Fruit fly (Drosophila melanogaster) whole organism, wandering third instar larva: ENCODE results near the gene CCAP-R.

Experiments used
- Abd-B ChIP-seq: fragments of >200 bp; optimal IDR thresholded peaks from 2 replicates; lab custom pipeline; 2017; ENCODE audit warnings: missing biosample characterization, missing genetic modification characterization
- CG32264 ChIP-seq: fragments of 200-800 bp; sonication (Bioruptor generic); optimal IDR thresholded peaks from 2 replicates; lab custom pipeline; 2016; ENCODE audit warnings: missing biosample characterization, missing genetic modification characterization
- CG9705 ChIP-seq: fragments of 200-800 bp; sonication (Bioruptor generic); optimal IDR thresholded peaks from 2 replicates; lab custom pipeline; 2018; ENCODE audit warnings: missing biosample characterization, mild to moderate bottlenecking, missing genetic modification characterization
- Dfd ChIP-seq: fragments of >200 bp; optimal IDR thresholded peaks from 2 replicates; lab custom pipeline; 2017; ENCODE audit warnings: missing biosample characterization, missing genetic modification characterization
- Dif ChIP-seq: fragments of 200-275, 200-300 bp; sonication (Bioruptor generic); optimal IDR thresholded peaks from 2 replicates; lab custom pipeline; 2018; ENCODE audit warnings: missing biosample characterization, missing genetic modification characterization; ENCODE audit not compliant: partially characterized antibody
- HLH106 ChIP-seq: fragments of 200-800 bp; optimal IDR thresholded peaks from 3 replicates; lab custom pipeline; 2019; ENCODE audit warnings: missing biosample characterization, mild to moderate bottlenecking, missing genetic modification characterization, moderate library complexity
- Hnf4 ChIP-seq: fragments of 200-800 bp; sonication (Bioruptor generic); optimal IDR thresholded peaks from 2 replicates; lab custom pipeline; 2016; ENCODE audit warnings: missing biosample characterization, mild to moderate bottlenecking, missing genetic modification characterization
- Hr78 ChIP-seq: fragments of >200 bp; optimal IDR thresholded peaks from 2 replicates; lab custom pipeline; 2017; ENCODE audit warnings: missing biosample characterization, missing genetic modification characterization
- Hr83 ChIP-seq: fragments of 200-300 bp; sonication (Bioruptor generic); optimal IDR thresholded peaks from 2 replicates; lab custom pipeline; 2016; ENCODE audit warnings: missing biosample characterization, mild to moderate bottlenecking, missing genetic modification characterization, moderate library complexity; ENCODE audit not compliant: poor library complexity, severe bottlenecking
- Jra ChIP-seq: sonication (Bioruptor generic); optimal IDR thresholded peaks from 2 replicates; lab custom pipeline; 2016; ENCODE audit warnings: missing biosample characterization, missing genetic modification characterization
- Myc ChIP-seq: fragments of >200 bp; optimal IDR thresholded peaks from 2 replicates; lab custom pipeline; 2017
- N ChIP-seq: fragments of >200 bp; optimal IDR thresholded peaks from 2 replicates; lab custom pipeline; 2018; ENCODE audit warnings: missing biosample characterization, missing external identifiers, missing genetic modification characterization
- OdsH ChIP-seq: fragments of 200-800 bp; sonication (Bioruptor generic); optimal IDR thresholded peaks from 2 replicates; lab custom pipeline; 2016; ENCODE audit warnings: missing biosample characterization, mild to moderate bottlenecking, missing genetic modification characterization
- Rel ChIP-seq, 2 experiments: fragments of 200-800 bp; sonication (Bioruptor generic) in 1 of 2; optimal IDR thresholded peaks; 2 replicates in 1 of 2; 3 replicates in 1 of 2; lab custom pipeline; 2016 to 2019; ENCODE audit warnings: mild to moderate bottlenecking in 2 of 2, missing biosample characterization in 2 of 2, missing genetic modification characterization in 2 of 2, moderate library complexity in 1 of 2
- Sp1 ChIP-seq: fragments of 200-800 bp; sonication (Bioruptor generic); optimal IDR thresholded peaks from 3 replicates; lab custom pipeline; 2019; ENCODE audit warnings: missing biosample characterization, mild to moderate bottlenecking, missing genetic modification characterization, moderate library complexity
- Vsx2 ChIP-seq: fragments of 200-300, 225-300 bp; sonication (Bioruptor generic); optimal IDR thresholded peaks from 2 replicates; lab custom pipeline; 2018; ENCODE audit warnings: missing biosample characterization, missing genetic modification characterization; ENCODE audit not compliant: partially characterized antibody
- br ChIP-seq: fragments of 200-800 bp; sonication (Bioruptor generic); optimal IDR thresholded peaks from 2 replicates; lab custom pipeline; 2016; ENCODE audit warnings: missing biosample characterization, missing genetic modification characterization
- brk ChIP-seq: fragments of 200-800 bp; sonication (Bioruptor generic); optimal IDR thresholded peaks from 2 replicates; lab custom pipeline; 2016; ENCODE audit warnings: missing biosample characterization, mild to moderate bottlenecking, missing genetic modification characterization
- dl ChIP-seq, 2 experiments: fragments of 175-275, 200-275 bp in 1 of 2; fragments of 200-275 bp in 1 of 2; sonication (Bioruptor generic); optimal IDR thresholded peaks; lab custom pipeline; 2018; ENCODE audit warnings: mild to moderate bottlenecking in 2 of 2, missing biosample characterization in 2 of 2, missing genetic modification characterization in 2 of 2, moderate library complexity in 2 of 2; ENCODE audit not compliant: partially characterized antibody in 2 of 2, insufficient read depth in 1 of 2
- dmrt93B ChIP-seq: fragments of 200-800 bp; sonication (Bioruptor generic); optimal IDR thresholded peaks from 2 replicates; lab custom pipeline; 2018; ENCODE audit warnings: missing biosample characterization, mild to moderate bottlenecking, missing genetic modification characterization
- dsf ChIP-seq: sonication (Bioruptor generic); optimal IDR thresholded peaks from 2 replicates; lab custom pipeline; 2016; ENCODE audit warnings: missing biosample characterization, missing genetic modification characterization, borderline replicate concordance
- ey ChIP-seq: fragments of 200-800 bp; sonication (Bioruptor generic); optimal IDR thresholded peaks from 2 replicates; lab custom pipeline; 2016; ENCODE audit warnings: missing biosample characterization, missing genetic modification characterization
- foxo ChIP-seq, 2 experiments: fragments of 200-800 bp; sonication (Bioruptor generic); optimal IDR thresholded peaks; 2 replicates in 1 of 2; 3 replicates in 1 of 2; lab custom pipeline; 2016 to 2017; ENCODE audit warnings: missing biosample characterization in 2 of 2, missing genetic modification characterization in 2 of 2
- fru ChIP-seq: fragments of 200-800 bp; sonication (Bioruptor generic); optimal IDR thresholded peaks from 3 replicates; lab custom pipeline; 2016; ENCODE audit warnings: missing biosample characterization, mild to moderate bottlenecking, missing genetic modification characterization
- h ChIP-seq: fragments of 200-800 bp; sonication (Bioruptor generic); optimal IDR thresholded peaks from 3 replicates; lab custom pipeline; 2016; ENCODE audit warnings: missing biosample characterization, mild to moderate bottlenecking, missing genetic modification characterization
- jim ChIP-seq: fragments of 175-275, 200-325 bp; sonication (Bioruptor generic); optimal IDR thresholded peaks from 2 replicates; lab custom pipeline; 2016; ENCODE audit warnings: missing biosample characterization, mild to moderate bottlenecking, missing genetic modification characterization
- pan ChIP-seq: fragments of >200 bp; optimal IDR thresholded peaks from 2 replicates; lab custom pipeline; 2017
- psq ChIP-seq: fragments of 200-800 bp; sonication (Bioruptor generic); optimal IDR thresholded peaks from 3 replicates; lab custom pipeline; 2017; ENCODE audit warnings: missing biosample characterization, mild to moderate bottlenecking, missing genetic modification characterization, moderate library complexity
- rgr ChIP-seq: fragments of 200-800 bp; sonication (Bioruptor generic); optimal IDR thresholded peaks from 3 replicates; lab custom pipeline; 2016; ENCODE audit warnings: missing biosample characterization, mild to moderate bottlenecking, missing genetic modification characterization
- sage ChIP-seq: fragments of 200-800 bp; sonication (Bioruptor generic); optimal IDR thresholded peaks from 2 replicates; lab custom pipeline; 2016; ENCODE audit warnings: missing biosample characterization, mild to moderate bottlenecking, missing genetic modification characterization
- sv ChIP-seq: fragments of 200-800 bp; sonication (Bioruptor generic); optimal IDR thresholded peaks from 3 replicates; lab custom pipeline; 2016; ENCODE audit warnings: missing biosample characterization, missing genetic modification characterization
- tai ChIP-seq: sonication (Bioruptor generic); optimal IDR thresholded peaks from 2 replicates; lab custom pipeline; 2016; ENCODE audit warnings: missing biosample characterization, missing genetic modification characterization
- usp ChIP-seq: fragments of >200 bp; optimal IDR thresholded peaks from 2 replicates; lab custom pipeline; 2017; ENCODE audit warnings: missing biosample characterization, missing genetic modification characterization

CCAP-R gene

DNA sequence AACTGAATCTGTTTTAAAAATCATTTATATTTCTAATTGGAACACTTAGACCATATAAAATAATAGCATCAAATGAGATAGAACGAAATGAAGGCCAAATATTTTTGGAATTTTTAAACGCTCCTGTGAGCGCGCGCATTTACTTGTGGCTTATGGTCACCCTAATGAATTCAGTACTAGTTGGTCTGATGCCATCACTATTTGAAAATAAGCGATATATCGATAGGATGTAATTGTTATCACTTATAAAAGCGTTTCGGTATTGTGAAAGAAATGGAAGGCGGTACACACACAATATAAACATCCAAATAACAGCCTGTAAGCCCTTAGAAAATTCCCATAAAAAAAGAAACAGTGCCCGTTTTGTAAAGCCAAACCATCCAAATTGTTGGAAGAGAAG is 26.7 kb upstream of the CCAP-R start, which contains the start of gene Nf1:
Gene Nf1 (plus strand): TSS at position 280 of the 400 bp plus-strand sequence.
- TF ChIP-seq Hr83 (peak; percentile 68), Vsx2 (no peak), Sp1 (GFP tag; lab: Kevin White, UChicago) (no peak)

- TF ChIP-seq OdsH (GFP tag; lab: Kevin White, UChicago) = no peak
- TF ChIP-seq br (GFP tag; lab: Kevin White, UChicago) = no peak
- no peak for TF ChIP-seq dsf
- TF ChIP-seq sv (GFP tag; lab: Kevin White, UChicago) = no peak
- TF ChIP-seq dmrt93B (GFP tag; lab: Kevin White, UChicago) = no peak
- no peak for TF ChIP-seq foxo (GFP tag; optimal IDR thresholded peaks at IDR 0.05; lab: Kevin White, UChicago)
- TF ChIP-seq usp = no peak
Observed at dm6 chr3R:25969780-25970179, 13.7 kb upstream of the CCAP-R start, which contains the start of gene fid. fid (plus strand) TSS chr3R:25970080.

DNA sequence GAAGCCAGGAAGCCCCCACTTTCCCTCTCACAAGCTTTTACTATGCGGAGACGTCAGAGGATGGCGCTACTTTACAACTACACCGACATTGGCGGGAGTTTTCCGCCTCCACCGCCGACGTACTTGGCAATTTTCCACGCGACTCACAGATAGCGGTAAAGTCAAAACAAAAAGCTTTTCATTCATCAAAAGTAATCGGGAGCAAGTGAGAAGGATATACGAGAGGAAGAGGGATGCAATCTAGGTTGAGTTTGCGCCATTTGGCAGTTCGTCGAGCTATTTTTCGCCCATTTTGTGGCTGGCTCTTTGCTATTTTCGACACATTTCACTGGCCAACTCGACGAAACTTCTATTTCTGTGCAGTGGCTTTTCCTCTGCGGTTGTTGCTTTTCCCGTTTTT is 12.8 kb upstream of the CCAP-R start:
- TF ChIP-seq Hnf4 (GFP tag; lab: Kevin White, UChicago) = no peak
- no peak for TF ChIP-seq Hr83
- TF ChIP-seq CG9705 = no peak
- no peak for TF ChIP-seq jim (GFP tag; lab: Kevin White, UChicago)
- TF ChIP-seq sage (GFP tag; lab: Kevin White, UChicago) = no peak
- TF ChIP-seq sv (GFP tag; lab: Kevin White, UChicago) = no peak
- TF ChIP-seq Dif (GFP tag; lab: Kevin White, UChicago) = no peak
- TF ChIP-seq Abd-B (GFP tag; lab: Kevin White, UChicago) = no peak
- TF ChIP-seq br (GFP tag; lab: Kevin White, UChicago) = no peak
- TF ChIP-seq Dfd (GFP tag; lab: Kevin White, UChicago) = no peak
- no peak for TF ChIP-seq Myc (lab: Kevin White, UChicago)
- no peak for TF ChIP-seq rgr (GFP tag; lab: Kevin White, UChicago)
- no peak for TF ChIP-seq foxo (GFP tag; optimal IDR thresholded peaks at IDR 0.05; lab: Kevin White, UChicago)
- no peak for TF ChIP-seq tai
- no peak for TF ChIP-seq Vsx2
- TF ChIP-seq Jra (GFP tag; lab: Kevin White, UChicago) = no peak
- TF ChIP-seq Hr78 = no peak
- TF ChIP-seq psq = no peak

- TF ChIP-seq Vsx2 (no peak), rgr (GFP tag; lab: Kevin White, UChicago) (no peak), h (no peak), foxo (GFP tag; optimal IDR thresholded peaks at IDR 0.05; lab: Kevin White, UChicago) (no peak), Rel (GFP tag; optimal IDR thresholded peaks at IDR 0.05; lab: Kevin White, UChicago) (no peak), Rel (tag; optimal IDR thresholded peaks at IDR 0.05; lab: Kevin White, UChicago) (no peak), pan (no peak), Jra (GFP tag; lab: Kevin White, UChicago) (no peak), psq (no peak), Myc (lab: Kevin White, UChicago) (no peak)
Observed at dm6 chr3R:25968486-25968885, 12.4 kb upstream of the CCAP-R start.

dm6 chr3R:25966944-25967343 is 10.9 kb upstream of the CCAP-R start:
- no peak for TF ChIP-seq sage (GFP tag; lab: Kevin White, UChicago)
- no peak for TF ChIP-seq Hr78
- no peak for TF ChIP-seq Jra (GFP tag; lab: Kevin White, UChicago)
- no peak for TF ChIP-seq ey (GFP tag; lab: Kevin White, UChicago)
- no peak for TF ChIP-seq N (GFP tag; lab: Kevin White, UChicago)
- no peak for TF ChIP-seq dl (GFP tag; optimal IDR thresholded peaks at IDR 0.05; lab: Kevin White, UChicago; ENCODE audit: insufficient read depth in 1 of 2, partially characterized antibody in 2 of 2)
- no peak for TF ChIP-seq OdsH (GFP tag; lab: Kevin White, UChicago)
- TF ChIP-seq Rel (GFP tag; optimal IDR thresholded peaks at IDR 0.05; lab: Kevin White, UChicago) = no peak
- TF ChIP-seq Rel (tag; optimal IDR thresholded peaks at IDR 0.05; lab: Kevin White, UChicago) = no peak

dm6 chr3R:25961694-25962093 is 5.6 kb upstream of the CCAP-R start, which contains the start of gene boss:
boss (plus strand) TSS chr3R:25961994.
- no peak for TF ChIP-seq HLH106 (tag; lab: Kevin White, UChicago)
- no peak for TF ChIP-seq brk (GFP tag; lab: Kevin White, UChicago)
- no peak for TF ChIP-seq jim (GFP tag; lab: Kevin White, UChicago)
- TF ChIP-seq psq = no peak
- no peak for TF ChIP-seq dmrt93B (GFP tag; lab: Kevin White, UChicago)
- TF ChIP-seq Vsx2 = no peak
- TF ChIP-seq pan = no peak
- TF ChIP-seq dl (GFP tag; optimal IDR thresholded peaks at IDR 0.05; lab: Kevin White, UChicago; ENCODE audit: insufficient read depth in 1 of 2, partially characterized antibody in 2 of 2) = no peak
- TF ChIP-seq fru (GFP tag; lab: Kevin White, UChicago) = no peak
- TF ChIP-seq Dif (GFP tag; lab: Kevin White, UChicago) = no peak
- TF ChIP-seq CG9705 = no peak
- no peak for TF ChIP-seq CG32264 (GFP tag; lab: Kevin White, UChicago)
